Worm (Caenorhabditis elegans) whole organism, young adult: ENCODE results near the gene ceh-37.
"Not testable (repeated sequence)": the region's sequence is repeated elsewhere in the genome, so short reads cannot be mapped to it uniquely, and the experiment has no call there.

Experiments used
- B0261.1 ChIP-seq: sonication (generic microtip); optimal IDR thresholded peaks from 2 replicates; lab custom pipeline; 2016; ENCODE audit warnings: mild to moderate bottlenecking, missing genetic modification characterization, moderate library complexity, missing compliant biosample characterization
- D2030.7 ChIP-seq: fragments of 200-800 bp; sonication (Bioruptor generic); IDR thresholded peaks from 2 replicates; pipeline ENCODE4 v1.3.6; 2022; ENCODE audit warnings: missing genetic modification reagents, missing genetic modification characterization, missing compliant biosample characterization
- F10E7.11 ChIP-seq: sonication (generic microtip); optimal IDR thresholded peaks from 2 replicates; lab custom pipeline; 2017; ENCODE audit warnings: mild to moderate bottlenecking, missing genetic modification characterization, moderate library complexity, missing compliant biosample characterization
- F23B12.7 ChIP-seq: sonication (generic microtip); optimal IDR thresholded peaks from 2 replicates; lab custom pipeline; 2017; ENCODE audit warnings: missing genetic modification characterization, mild to moderate bottlenecking, missing compliant biosample characterization, antibody characterized with exemption, moderate library complexity; ENCODE audit not compliant: insufficient read depth
- F55B11.4 ChIP-seq: sonication (generic microtip); optimal IDR thresholded peaks from 2 replicates; lab custom pipeline; 2016; ENCODE audit warnings: missing compliant biosample characterization, missing genetic modification characterization, borderline replicate concordance; ENCODE audit not compliant: insufficient read depth
- F57C9.4 ChIP-seq: sonication (generic microtip); optimal IDR thresholded peaks from 2 replicates; lab custom pipeline; 2017; ENCODE audit warnings: mild to moderate bottlenecking, missing genetic modification characterization, missing compliant biosample characterization
- T26A5.8 ChIP-seq: sonication (generic microtip); optimal IDR thresholded peaks from 2 replicates; lab custom pipeline; 2016; ENCODE audit warnings: missing genetic modification characterization, missing compliant biosample characterization
- Y67H2A.10 ChIP-seq: fragments of 200-800 bp; sonication (Bioruptor generic); conservative IDR thresholded peaks from 2 replicates; pipeline ENCODE4 v1.3.6; 2022; ENCODE audit warnings: missing genetic modification reagents, missing genetic modification characterization, missing compliant biosample characterization
- atf-7 ChIP-seq: sonication (generic microtip); optimal IDR thresholded peaks from 2 replicates; lab custom pipeline; 2017; ENCODE audit warnings: mild to moderate bottlenecking, missing genetic modification characterization, missing compliant biosample characterization
- cebp-1 ChIP-seq, 2 experiments: fragments of 200-800 bp in 1 of 2; sonication (Bioruptor generic) in 1 of 2; sonication (generic microtip) in 1 of 2; IDR thresholded peaks in 1 of 2; optimal IDR thresholded peaks in 1 of 2; 2 replicates each; pipeline versions ENCODE4 v1.3.6 to Lab custom; 2017 to 2022; ENCODE audit warnings: missing compliant biosample characterization in 2 of 2, missing genetic modification characterization in 2 of 2, mild to moderate bottlenecking in 1 of 2, missing genetic modification reagents in 1 of 2, moderate library complexity in 1 of 2
- cebp-2 ChIP-seq: fragments of 200-800 bp; sonication (Bioruptor generic); IDR thresholded peaks from 2 replicates; pipeline ENCODE4 v1.3.6; 2022; ENCODE audit warnings: missing genetic modification characterization, missing compliant biosample characterization
- ceh-100 ChIP-seq: fragments of 200-800 bp; sonication (Bioruptor generic); IDR thresholded peaks from 2 replicates; pipeline ENCODE4 v1.3.6; 2022; ENCODE audit warnings: missing genetic modification reagents, missing genetic modification characterization, missing compliant biosample characterization
- ceh-27 ChIP-seq: fragments of 200-800 bp; sonication (Bioruptor generic); optimal IDR thresholded peaks from 2 replicates; lab custom pipeline; 2018; ENCODE audit warnings: mild to moderate bottlenecking, missing genetic modification characterization, moderate library complexity, missing compliant biosample characterization
- die-1 ChIP-seq: sonication (generic microtip); optimal IDR thresholded peaks from 2 replicates; lab custom pipeline; 2016; ENCODE audit warnings: missing genotype, mild to moderate bottlenecking, missing genetic modification characterization, missing compliant biosample characterization
- dox-1 ChIP-seq: fragments of 200-800 bp; sonication (Bioruptor generic); IDR thresholded peaks from 2 replicates; pipeline ENCODE4 v1.3.6; 2022; ENCODE audit warnings: missing genetic modification reagents, missing genetic modification characterization, missing compliant biosample characterization
- egl-18 ChIP-seq: fragments of 200-800 bp; sonication (Bioruptor generic); IDR thresholded peaks from 2 replicates; pipeline ENCODE4 v1.3.6; 2022; ENCODE audit warnings: missing genetic modification reagents, missing genetic modification characterization, missing compliant biosample characterization
- egl-44 ChIP-seq: fragments of 200-800 bp; sonication (Bioruptor generic); IDR thresholded peaks from 2 replicates; pipeline ENCODE4 v1.3.6; 2022; ENCODE audit warnings: missing genetic modification reagents, missing genetic modification characterization, missing compliant biosample characterization
- egrh-3 ChIP-seq: fragments of 200-800 bp; sonication (Bioruptor generic); IDR thresholded peaks from 2 replicates; pipeline ENCODE4 v1.3.6; 2022; ENCODE audit warnings: missing genetic modification reagents, missing genetic modification characterization, missing compliant biosample characterization
- ets-4 ChIP-seq: fragments of 200-800 bp; sonication (Bioruptor generic); optimal IDR thresholded peaks from 2 replicates; lab custom pipeline; 2018; ENCODE audit warnings: mild to moderate bottlenecking, missing genetic modification characterization, missing compliant biosample characterization
- him-1 ChIP-seq: sonication (generic microtip); optimal IDR thresholded peaks from 2 replicates; lab custom pipeline; 2016; ENCODE audit warnings: missing genotype, missing genetic modification reagents, missing genetic modification characterization, missing compliant biosample characterization
- hmg-1.2 ChIP-seq: fragments of 200-800 bp; sonication (Bioruptor generic); IDR thresholded peaks from 2 replicates; pipeline ENCODE4 v1.3.6; 2022; ENCODE audit warnings: missing genetic modification reagents, missing genetic modification characterization, missing compliant biosample characterization
- hmg-20 ChIP-seq: fragments of 200-800 bp; sonication (Bioruptor generic); IDR thresholded peaks from 2 replicates; pipeline ENCODE4 v1.3.6; 2022; ENCODE audit warnings: missing genetic modification reagents, missing genetic modification characterization, missing compliant biosample characterization
- lin-26 ChIP-seq: fragments of 200-800 bp; sonication (Bioruptor generic); IDR thresholded peaks from 2 replicates; pipeline ENCODE4 v1.3.6; 2022; ENCODE audit warnings: missing genetic modification reagents, missing genetic modification characterization, missing compliant biosample characterization
- nhr-179 ChIP-seq: sonication (generic microtip); optimal IDR thresholded peaks from 2 replicates; lab custom pipeline; 2016; ENCODE audit warnings: mild to moderate bottlenecking, missing genetic modification characterization, missing compliant biosample characterization
- nhr-80 ChIP-seq: sonication (generic microtip); optimal IDR thresholded peaks from 2 replicates; lab custom pipeline; 2016; ENCODE audit warnings: missing genetic modification characterization, missing compliant biosample characterization
- pha-4 ChIP-seq: fragments of 150-350 bp; sonication (generic microtip); optimal IDR thresholded peaks from 2 replicates; lab custom pipeline; 2014; ENCODE audit warnings: missing biosample characterization, missing genetic modification reagents, missing genetic modification characterization
- rcor-1 ChIP-seq: fragments of 200-800 bp; sonication (Bioruptor generic); IDR thresholded peaks from 2 replicates; pipeline ENCODE4 v1.3.6; 2022; ENCODE audit warnings: missing genetic modification reagents, missing genetic modification characterization, missing compliant biosample characterization
- rpc-1 ChIP-seq, 2 experiments: fragments of 150-350 bp in 1 of 2; sonication (generic microtip) in 1 of 2; optimal IDR thresholded peaks; 2 replicates each; lab custom pipeline; 2014 to 2018; ENCODE audit warnings: missing biosample characterization in 1 of 2, missing genetic modification characterization in 1 of 2, missing genetic modification reagents in 1 of 2, missing genotype in 1 of 2
- sdz-38 ChIP-seq: sonication (generic microtip); optimal IDR thresholded peaks from 2 replicates; lab custom pipeline; 2016; ENCODE audit warnings: missing genotype, missing genetic modification characterization, missing compliant biosample characterization
- snpc-4 ChIP-seq, 5 experiments: fragments of 150-350 bp in 1 of 5; sonication (generic microtip) in 4 of 5; optimal IDR thresholded peaks; 2 replicates each; lab custom pipeline; 2014 to 2018; ENCODE audit warnings: missing genetic modification characterization in 5 of 5, missing biosample characterization in 3 of 5, antibody characterized with exemption in 2 of 5, mild to moderate bottlenecking in 2 of 5, missing compliant biosample characterization in 2 of 5, missing genotype in 2 of 5, moderate library complexity in 2 of 5, missing genetic modification reagents in 1 of 5
- sptf-2 ChIP-seq: fragments of 200-800 bp; sonication (Bioruptor generic); optimal IDR thresholded peaks from 2 replicates; lab custom pipeline; 2018; ENCODE audit warnings: mild to moderate bottlenecking, missing genetic modification characterization, missing compliant biosample characterization
- tbp1 ChIP-seq: fragments of 200-800 bp; sonication (Bioruptor generic); optimal IDR thresholded peaks from 2 replicates; lab custom pipeline; 2018; ENCODE audit warnings: mild to moderate bottlenecking, missing genetic modification characterization, missing compliant biosample characterization
- zim-3 ChIP-seq: sonication (generic microtip); optimal IDR thresholded peaks from 2 replicates; lab custom pipeline; 2017; ENCODE audit warnings: mild to moderate bottlenecking, missing genetic modification characterization, moderate library complexity, missing compliant biosample characterization
- ztf-22 ChIP-seq: fragments of 200-800 bp; sonication (Bioruptor generic); optimal IDR thresholded peaks from 2 replicates; lab custom pipeline; 2018; ENCODE audit warnings: mild to moderate bottlenecking, missing genetic modification characterization, moderate library complexity, missing compliant biosample characterization
- ztf-28 ChIP-seq: fragments of 200-800 bp; sonication (Bioruptor generic); IDR thresholded peaks from 2 replicates; pipeline ENCODE4 v1.3.6; 2022; ENCODE audit warnings: missing genetic modification reagents, missing genetic modification characterization, missing compliant biosample characterization

ceh-37 gene

DNA sequence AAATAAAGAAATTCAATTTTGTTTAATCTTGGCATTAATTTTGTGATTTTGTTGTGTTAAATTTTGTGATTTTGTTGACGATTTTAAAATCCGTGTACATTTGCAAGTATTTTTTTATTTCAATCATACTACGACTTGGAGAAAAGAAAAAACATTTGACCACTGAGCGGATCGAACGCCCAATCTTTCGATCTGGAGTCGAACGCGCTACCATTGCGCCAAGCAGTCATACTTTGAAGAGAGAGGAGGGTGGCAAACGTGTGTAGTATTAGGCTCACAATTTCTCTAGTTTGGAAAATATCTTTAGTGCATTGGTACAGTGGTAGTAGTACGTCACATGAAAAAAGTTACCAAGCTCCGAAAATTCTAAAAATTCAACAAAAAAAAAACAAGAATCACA, 21.0 kb upstream of the ceh-37 start (continued):
- TF ChIP-seq egl-44 (GFP tag; lab: Robert Waterston, UW): 0 out of 2 replicates have a peak, but pooled peaks have one; percentile 21
- no peak; the same call in 1 of the 2 replicates for TF ChIP-seq hmg-1.2 (GFP tag; lab: Robert Waterston, UW)
- no peak for TF ChIP-seq F57C9.4
- no peak for TF ChIP-seq sdz-38 (tag; lab: Kevin White, UChicago)
- no peak for TF ChIP-seq ceh-100 (GFP tag; lab: Robert Waterston, UW)
- no peak for TF ChIP-seq F10E7.11 (tag; lab: Kevin White, UChicago)
- no peak for TF ChIP-seq Y67H2A.10 (GFP tag; lab: Robert Waterston, UW)
- no peak for TF ChIP-seq sptf-2 (GFP tag; lab: Kevin White, UChicago)
- no peak for TF ChIP-seq egl-18 (GFP tag; lab: Robert Waterston, UW)
- TF ChIP-seq, all 124 proteins: peak for 40

DNA sequence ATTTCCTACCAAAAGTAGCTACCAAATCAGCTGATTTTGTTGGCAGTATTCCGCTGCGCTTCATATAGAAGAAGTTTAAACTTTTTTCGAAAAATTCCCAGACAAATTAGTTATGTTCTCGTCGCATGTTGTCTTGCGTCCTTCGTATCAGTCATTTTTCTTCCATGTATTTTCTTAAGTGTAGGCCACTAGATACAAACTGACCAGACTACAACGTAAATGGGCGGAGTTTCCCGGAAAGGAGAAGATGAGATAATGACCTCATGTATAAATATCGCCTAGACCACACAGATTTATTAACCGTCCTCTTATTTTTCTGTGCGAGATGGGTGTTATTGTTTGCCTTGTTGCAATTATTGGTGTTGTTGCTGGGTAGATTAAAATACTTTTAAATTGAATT, 17.5 kb upstream of the ceh-37 start, which contains the start of gene cyp-13B2:
Gene cyp-13B2, plus strand, starts transcription at position 301 of the 400 bp plus-strand sequence.
- no peak for TF ChIP-seq hmg-20 (GFP tag; lab: Robert Waterston, UW)
- TF ChIP-seq hmg-1.2 (GFP tag; lab: Robert Waterston, UW): no peak
- TF ChIP-seq ceh-100 (GFP tag; lab: Robert Waterston, UW): no peak
- TF ChIP-seq T26A5.8 (tag; lab: Kevin White, UChicago): no peak

DNA sequence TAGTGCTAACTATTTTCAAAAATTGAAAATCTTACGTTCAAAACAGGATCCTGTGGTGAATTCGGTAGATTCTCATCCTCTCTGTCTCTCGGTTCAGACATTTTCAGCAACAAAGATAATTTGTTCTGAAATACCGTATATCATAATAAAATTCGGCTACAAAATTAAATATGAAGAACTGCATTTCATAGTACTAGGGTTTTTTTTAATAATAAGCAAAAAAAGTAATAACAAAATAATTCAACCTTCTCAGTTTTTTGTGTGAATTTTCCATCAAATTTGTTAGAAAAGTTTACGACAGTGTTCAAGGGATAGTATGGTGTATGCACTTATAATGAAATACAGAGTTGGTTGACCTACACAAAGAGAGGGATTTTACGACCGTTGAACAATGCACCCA, 15.4 kb upstream of the ceh-37 start, which contains the start of gene K06G5.3:
Gene K06G5.3, minus strand, starts transcription at position 101 of the 400 bp plus-strand sequence.
- TF ChIP-seq sdz-38 (tag; lab: Kevin White, UChicago): no peak
- TF ChIP-seq ztf-28 (GFP tag; lab: Robert Waterston, UW): no peak
- TF ChIP-seq dox-1 (GFP tag; lab: Robert Waterston, UW): no peak
- no peak for TF ChIP-seq ceh-27 (GFP tag; lab: Kevin White, UChicago)
- no peak for TF ChIP-seq rcor-1
- TF ChIP-seq, all 124 proteins: peak for 0

DNA sequence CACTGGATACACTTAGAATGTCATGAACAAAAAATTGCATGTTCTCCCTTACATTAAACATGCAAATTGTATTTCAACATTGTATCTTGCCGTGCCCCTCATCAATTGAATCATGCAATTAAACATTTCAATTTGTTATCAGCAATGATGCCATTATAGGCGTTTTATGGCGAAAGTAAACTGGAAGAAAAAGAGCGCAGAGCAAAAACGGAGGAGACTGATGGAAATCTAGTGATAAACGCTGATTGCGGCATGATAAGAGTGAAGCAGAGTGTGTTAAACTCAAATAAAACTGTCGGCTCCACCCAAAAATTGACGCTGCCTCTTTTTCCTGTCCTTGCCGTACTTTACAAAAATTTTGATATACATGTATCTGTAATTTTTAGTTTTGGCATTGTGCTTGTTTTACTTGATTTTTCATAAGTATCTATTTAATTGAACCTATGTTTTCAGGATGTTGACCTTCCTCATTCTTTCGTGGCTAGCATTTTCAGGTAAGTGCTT, 6.8 kb upstream of the ceh-37 start, which contains the start of gene K06G5.1:
Gene K06G5.1, plus strand, starts transcription at position 454 of the 504 bp plus-strand sequence.
- TF ChIP-seq zim-3 (no peak), ets-4 (GFP tag; lab: Kevin White, UChicago) (peak; percentile 81), atf-7 (peak; percentile 40), pha-4 (tag; lab: Kevin White, UChicago) (peak; percentile 44), sptf-2 (GFP tag; lab: Kevin White, UChicago) (no peak), nhr-80 (tag; lab: Kevin White, UChicago) (peak; percentile 98), F23B12.7 (tag; lab: Kevin White, UChicago) (peak; percentile 12), egrh-3 (no peak), ztf-22 (GFP tag; lab: Kevin White, UChicago) (peak; percentile 12), cebp-1 (GFP tag; IDR thresholded peaks at IDR 0.05; lab: Robert Waterston, UW) (no peak), cebp-1 (tag; optimal IDR thresholded peaks at IDR 0.05; lab: Kevin White, UChicago) (peak; percentile 64)
- TF ChIP-seq, all 124 proteins: peak for 7

DNA sequence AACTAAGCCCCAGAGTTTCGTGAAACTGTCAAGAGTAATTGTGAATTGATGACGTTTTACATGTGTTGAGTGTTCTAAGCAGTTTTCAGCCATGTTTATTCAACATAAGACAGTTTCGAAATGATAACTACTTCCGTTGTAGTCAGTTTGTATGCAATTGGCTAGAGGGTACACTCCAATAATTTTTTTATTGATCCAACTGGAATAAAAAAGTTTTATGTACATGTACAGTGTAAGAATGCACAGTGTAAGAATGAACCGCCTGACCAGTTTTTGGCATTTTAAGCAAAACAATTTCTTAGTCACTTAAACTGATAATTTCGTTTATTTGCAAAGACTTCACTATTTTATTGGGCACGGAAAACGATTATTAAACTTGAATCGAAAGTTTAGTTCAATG, 5.5 kb upstream of the ceh-37 start:
- TF ChIP-seq nhr-179: no peak
- TF ChIP-seq atf-7: no peak
- no peak for TF ChIP-seq F55B11.4
- TF ChIP-seq cebp-2 (GFP tag; lab: Robert Waterston, UW): no peak
- peak; percentile 1 for TF ChIP-seq nhr-80 (tag; lab: Kevin White, UChicago)

DNA sequence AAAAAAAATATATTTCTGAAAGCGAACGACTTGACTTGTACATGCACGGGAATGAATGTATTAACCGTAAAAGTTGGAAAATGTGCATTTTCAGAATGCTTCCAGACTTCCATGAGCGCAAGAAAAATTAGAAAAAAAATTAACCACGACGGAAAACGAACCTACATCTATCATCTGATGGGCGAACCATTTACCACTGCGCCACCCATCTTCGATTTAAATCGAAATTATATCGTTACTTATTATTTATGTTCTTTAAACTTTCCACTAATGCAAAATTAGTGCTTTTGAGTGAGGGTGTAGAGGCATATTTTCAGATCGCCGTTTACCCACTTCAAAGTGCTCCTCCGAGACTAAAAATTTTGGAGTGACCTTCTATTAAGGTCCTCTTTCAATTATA, 3.4 kb upstream of the ceh-37 start:
- TF ChIP-seq him-1 (tag; lab: Kevin White, UChicago) (peak; percentile 12), die-1 (tag; lab: Kevin White, UChicago) (peak; percentile 52), snpc-4 (tag; optimal IDR thresholded peaks at IDR 0.05; lab: Kevin White, UChicago) (peak in 1 of 4 experiments; percentile 33), tbp1 (GFP tag; lab: Kevin White, UChicago) (peak; percentile 85), lin-26 (GFP tag; lab: Robert Waterston, UW) (peak; percentile 72), hmg-1.2 (GFP tag; lab: Robert Waterston, UW) (peak; percentile 29; the same call in 1 of the 2 replicates), D2030.7 (GFP tag; lab: Robert Waterston, UW) (peak; percentile 50; the same call in 1 of the 2 replicates), B0261.1 (tag; lab: Kevin White, UChicago) (peak; percentile 60), rpc-1 (optimal IDR thresholded peaks at IDR 0.05; lab: Kevin White, UChicago) (peak; percentile 49), rpc-1 (tag; optimal IDR thresholded peaks at IDR 0.05; lab: Kevin White, UChicago) (peak; percentile 69)
- not testable (repeated sequence) for TF ChIP-seq snpc-4 (GFP tag; optimal IDR thresholded peaks at IDR 0.05; lab: Kevin White, UChicago)
